Worm (Caenorhabditis elegans): Measurements from ENCODE around the gene ZK673.6.

ZK673.6 gene

DNA sequence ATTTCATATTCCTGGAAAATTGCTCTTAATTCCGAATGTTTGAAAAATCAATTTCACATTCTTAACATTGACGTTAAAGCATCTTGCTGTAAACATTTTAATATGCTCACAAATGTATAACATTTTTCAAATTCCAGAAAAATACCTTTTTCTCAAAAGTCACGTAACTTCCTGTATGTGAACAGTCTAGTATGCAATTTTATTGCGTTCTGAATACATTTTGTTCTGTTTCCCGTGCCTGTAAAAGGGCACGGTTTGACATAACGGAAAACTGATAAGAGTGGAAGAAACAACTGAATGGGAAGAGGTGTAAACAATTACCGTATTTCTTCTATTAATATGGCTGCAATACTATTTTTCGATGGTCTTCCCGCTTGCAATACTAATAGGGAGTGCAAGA, 18.8 kb upstream of the ZK673.6 start:
- TF ChIP-seq unc-62 (GFP tag; optimal IDR thresholded peaks at IDR 0.05) = no peak

DNA sequence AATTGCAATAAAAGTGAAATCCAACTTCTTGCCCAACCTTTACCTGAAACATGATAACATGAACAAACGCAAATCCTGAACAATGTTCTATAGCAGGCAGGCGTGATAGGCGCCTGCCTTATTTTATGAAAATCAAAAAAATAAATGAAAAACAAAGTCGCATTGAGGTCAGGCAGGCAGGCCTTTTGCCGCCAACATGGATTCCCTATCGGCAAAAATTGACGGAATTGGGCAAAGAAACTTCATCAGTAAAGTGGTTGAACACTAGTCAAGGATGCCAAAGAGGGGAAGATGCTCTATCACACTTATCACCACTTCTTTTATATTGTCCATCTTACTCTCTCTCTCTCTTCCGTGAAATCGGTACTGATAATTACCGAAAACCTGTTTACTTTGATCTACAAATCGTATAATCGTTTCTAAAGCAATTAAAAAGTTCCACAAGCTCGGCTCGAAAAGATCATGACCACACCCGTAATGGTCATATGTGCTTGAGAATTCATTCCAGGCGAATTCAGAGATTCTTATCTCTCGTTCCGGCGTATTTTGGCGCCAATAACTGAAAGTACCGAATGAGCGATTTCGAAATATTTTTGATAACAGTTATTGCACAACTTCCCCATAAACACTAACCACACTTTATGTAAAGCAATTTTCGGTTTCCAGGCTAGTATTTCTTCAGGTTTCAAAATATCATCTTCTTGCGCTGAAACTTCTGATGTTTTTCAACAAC, 17.9 kb upstream of the ZK673.6 start, which contains the start of the genes clec-60 and ZK666.11:
clec-60 (minus strand) TSS at position 51 of the 733 bp plus-strand sequence.
ZK666.11 (plus strand) TSS at position 699 of the 733 bp plus-strand sequence.
- no peak for TF ChIP-seq unc-62 (GFP tag; optimal IDR thresholded peaks at IDR 0.05)

DNA sequence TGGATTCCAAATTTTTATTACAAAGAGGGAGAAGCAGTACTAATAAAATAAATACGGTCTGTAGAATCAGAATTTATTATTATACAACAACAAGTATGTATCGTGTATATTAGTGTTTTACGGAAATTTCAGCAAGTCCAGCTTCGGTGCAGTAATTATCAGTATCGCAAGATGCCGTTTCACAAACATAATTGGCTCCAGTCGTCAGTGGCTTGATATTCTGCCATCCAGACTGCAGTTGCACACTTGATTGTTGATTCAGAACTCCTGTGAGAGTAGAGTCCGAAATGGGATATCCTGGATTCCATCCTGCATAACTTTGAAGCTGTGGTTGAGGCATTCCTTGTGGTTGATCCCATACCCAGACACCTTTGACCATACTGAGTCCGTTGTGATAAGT, 15.9 kb upstream of the ZK673.6 start:
- TF ChIP-seq unc-62 (GFP tag; optimal IDR thresholded peaks at IDR 0.05) = no peak

- no peak for TF ChIP-seq unc-62 (GFP tag; optimal IDR thresholded peaks at IDR 0.05)
These were observed 15.2 kb upstream of the ZK673.6 start, which contains the start of gene clec-59 for ce11 chrII:10479348-10479747. Gene clec-59, minus strand, starts transcription at chrII:10479448.

- no peak for TF ChIP-seq unc-62 (GFP tag; optimal IDR thresholded peaks at IDR 0.05)
These were observed 12.8 kb upstream of the ZK673.6 start, which contains the start of gene ZK666.4 for ce11 chrII:10476959-10477358. Gene ZK666.4, plus strand, starts transcription at chrII:10477259.

DNA sequence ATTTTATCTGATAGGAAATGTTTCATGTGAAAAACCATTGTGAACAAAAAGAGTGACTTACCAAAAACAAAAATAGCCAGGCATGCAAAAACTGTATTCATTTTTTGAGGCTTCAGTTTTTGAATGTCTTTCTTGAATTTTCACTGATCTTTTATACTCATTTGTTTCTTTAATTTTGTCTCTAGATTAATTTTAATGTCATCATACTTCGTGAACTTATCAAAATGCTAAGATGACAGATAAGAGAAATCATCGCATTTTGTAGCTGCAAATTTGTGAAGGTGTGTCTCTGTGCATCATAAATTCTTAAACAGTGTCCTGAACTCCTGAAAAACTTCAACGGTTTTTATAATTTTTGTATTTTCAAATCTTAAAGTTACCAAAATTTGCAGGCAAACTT, 11.9 kb upstream of the ZK673.6 start, which contains the start of gene clec-58:
clec-58 (minus strand) TSS at position 101 of the 400 bp plus-strand sequence.
- TF ChIP-seq unc-62 (GFP tag; optimal IDR thresholded peaks at IDR 0.05) = no peak

- TF ChIP-seq unc-62 (GFP tag; optimal IDR thresholded peaks at IDR 0.05) = no peak
These were observed 7.7 kb upstream of the ZK673.6 start, which contains the start of gene ZK666.2 for ce11 chrII:10471790-10472189. Gene ZK666.2, minus strand, starts transcription at chrII:10471890.

DNA sequence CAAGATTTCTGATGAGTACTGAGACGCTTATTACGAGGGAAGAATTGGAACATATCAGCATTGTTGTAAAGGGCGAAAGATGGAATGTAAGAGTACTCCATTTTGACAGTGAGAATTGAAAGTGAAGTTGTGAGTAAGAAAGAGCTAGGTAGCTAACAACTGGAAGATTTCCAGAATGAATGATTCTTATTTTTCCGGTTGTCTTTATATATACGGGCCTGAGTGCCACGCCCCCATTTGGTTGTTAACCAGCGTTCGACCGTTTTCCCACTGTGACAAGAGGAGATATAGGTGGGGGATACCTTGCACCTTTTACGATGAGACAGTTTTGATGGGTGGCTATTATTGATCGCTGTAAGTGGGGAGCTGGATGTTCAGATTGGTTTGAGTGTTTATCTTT, 7.1 kb upstream of the ZK673.6 start, which contains the start of gene ZK666.1:
ZK666.1 (minus strand) TSS at position 101 of the 400 bp plus-strand sequence.
- TF ChIP-seq unc-62 (GFP tag; optimal IDR thresholded peaks at IDR 0.05) = no peak

- no peak for TF ChIP-seq unc-62 (GFP tag; optimal IDR thresholded peaks at IDR 0.05)
These were observed 6.0 kb upstream of the ZK673.6 start, which contains the start of gene clec-143 for ce11 chrII:10470159-10470558. Gene clec-143, minus strand, starts transcription at chrII:10470297.

DNA sequence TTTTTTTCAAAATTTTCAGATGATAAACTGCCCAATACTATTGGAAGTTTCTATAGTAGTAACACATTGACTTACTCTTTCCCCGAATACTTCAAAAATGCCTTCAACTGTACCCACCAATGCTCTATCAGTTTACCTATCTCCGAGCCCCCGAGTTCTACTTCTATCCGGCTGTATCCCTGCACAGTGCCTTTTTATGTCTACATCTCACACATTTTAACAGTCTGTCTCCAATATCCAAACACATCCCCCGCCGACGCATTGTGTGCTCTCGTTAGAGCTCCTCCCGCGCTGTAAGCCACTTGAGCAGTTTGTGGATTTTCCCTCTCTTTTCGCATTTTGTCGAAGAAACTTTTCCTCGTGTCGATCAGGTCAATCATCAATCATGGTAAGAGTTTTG, 2.4 kb upstream of the ZK673.6 start, which contains the start of gene tnc-2:
tnc-2 (plus strand) TSS at position 301 of the 400 bp plus-strand sequence.
- no peak for TF ChIP-seq unc-62 (GFP tag; optimal IDR thresholded peaks at IDR 0.05)

DNA sequence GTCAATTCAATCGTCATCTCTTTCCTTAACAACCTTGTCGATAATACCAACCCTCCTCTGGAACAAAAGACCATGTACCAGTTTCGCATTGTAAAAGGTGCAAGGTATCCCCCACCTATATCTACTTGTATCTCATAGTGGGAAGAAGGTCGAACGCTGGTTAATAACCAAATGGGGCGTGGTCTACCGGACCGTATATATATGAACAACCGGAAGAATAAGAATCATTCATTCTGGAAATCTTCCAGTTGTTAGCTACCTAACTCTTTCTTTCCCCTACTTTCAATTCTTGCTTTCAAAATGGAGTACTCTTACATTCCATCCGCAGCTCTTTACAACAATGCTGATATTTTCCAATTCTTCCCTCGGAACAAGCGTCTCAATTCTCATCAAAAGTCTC, 2.9 kb downstream of the ZK673.6 start, which contains the start of gene ZK673.5:
ZK673.5 (plus strand) TSS at position 301 of the 400 bp plus-strand sequence.
- TF ChIP-seq unc-62 (GFP tag; optimal IDR thresholded peaks at IDR 0.05) = no peak

- no peak for TF ChIP-seq unc-62 (GFP tag; optimal IDR thresholded peaks at IDR 0.05)
These were observed 7.2 kb downstream of the ZK673.6 start, which contains the start of gene ZK673.11 for ce11 chrII:10456979-10457378. Gene ZK673.11, plus strand, starts transcription at chrII:10457279.

- TF ChIP-seq unc-62 (GFP tag; optimal IDR thresholded peaks at IDR 0.05) = no peak
These were observed 11.5 kb downstream of the ZK673.6 start, which contains the start of gene ZK673.4 for ce11 chrII:10452620-10453019. Gene ZK673.4, plus strand, starts transcription at chrII:10452920.

- no peak for TF ChIP-seq unc-62 (GFP tag; optimal IDR thresholded peaks at IDR 0.05)
These were observed 13.8 kb downstream of the ZK673.6 start for ce11 chrII:10450335-10450734.

DNA sequence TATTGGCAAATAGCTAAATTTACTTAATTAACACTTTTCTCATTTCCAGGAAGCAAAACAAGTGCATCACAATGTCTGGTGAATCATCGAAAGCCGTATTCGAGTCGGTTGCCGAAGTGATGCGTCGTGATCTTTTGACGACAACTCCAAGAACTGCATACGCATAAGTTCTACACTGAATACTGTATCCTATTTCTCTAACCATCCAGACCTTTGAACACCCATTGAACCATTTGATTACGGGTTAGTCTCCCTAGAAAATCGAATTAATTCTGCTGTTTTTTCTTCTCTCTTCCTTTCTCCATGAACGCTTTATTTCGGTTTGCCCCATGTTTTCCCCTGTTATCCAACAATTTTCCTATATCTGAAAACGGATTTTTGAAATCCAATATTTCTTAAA, 14.4 kb downstream of the ZK673.6 start, which contains the start of gene lin-56:
lin-56 (plus strand) TSS at position 301 of the 400 bp plus-strand sequence.
- no peak for TF ChIP-seq unc-62 (GFP tag; optimal IDR thresholded peaks at IDR 0.05)

All from whole organism, dauer.